Fruit fly (Drosophila melanogaster) Kc167 (cell line): Measurements from ENCODE around the gene CG15641.

Experiments used
- insv ChIP-seq: fragments of >200 bp; optimal IDR thresholded peaks from 3 replicates; lab custom pipeline; 2018; ENCODE audit warnings: missing external identifiers
- psq ChIP-seq: fragments of >200 bp; optimal IDR thresholded peaks from 2 replicates; lab custom pipeline; 2017; ENCODE audit warnings: missing external identifiers
- ttk ChIP-seq: sonication (Bioruptor generic); optimal IDR thresholded peaks from 2 replicates; lab custom pipeline; 2017; ENCODE audit warnings: missing external identifiers

DNA sequence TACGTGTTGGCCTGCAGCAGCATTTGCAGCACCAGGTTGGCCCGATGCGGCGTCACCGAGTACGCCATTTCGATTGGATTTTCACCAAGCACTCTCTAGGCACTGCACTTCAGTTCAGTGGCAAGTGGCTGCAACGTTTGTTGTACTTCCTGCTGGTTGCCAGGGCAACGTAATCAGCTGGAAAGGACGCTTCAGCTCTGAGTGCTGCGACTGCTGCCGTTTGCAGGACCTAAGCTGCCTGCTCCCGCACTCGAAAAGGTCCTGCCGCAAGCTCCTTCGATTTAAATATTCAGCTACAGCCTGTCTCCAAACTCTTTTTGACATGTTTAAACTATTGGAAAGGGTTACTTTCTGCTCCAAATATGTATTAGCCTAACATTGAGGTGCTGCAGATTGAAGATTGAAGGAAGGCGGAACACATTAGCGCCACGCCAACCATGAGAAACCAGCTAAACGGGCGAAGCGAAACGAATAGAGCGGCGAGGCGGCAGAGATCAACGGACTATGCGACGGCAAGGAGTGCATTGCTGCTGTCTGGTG is at the start of gene CG15641, which contains the start of gene CG15642:
- no peak for TF ChIP-seq insv (lab: Kevin White, UChicago)
- TF ChIP-seq psq (lab: Kevin White, UChicago) = no peak
- TF ChIP-seq ttk (lab: Kevin White, UChicago) = no peak
